Fruit fly (Drosophila melanogaster): ENCODE results near the gene Akt.
A peak's percentile ranks its signal among the peaks of the same experiment; 100 is the strongest.

Gene Akt

DNA sequence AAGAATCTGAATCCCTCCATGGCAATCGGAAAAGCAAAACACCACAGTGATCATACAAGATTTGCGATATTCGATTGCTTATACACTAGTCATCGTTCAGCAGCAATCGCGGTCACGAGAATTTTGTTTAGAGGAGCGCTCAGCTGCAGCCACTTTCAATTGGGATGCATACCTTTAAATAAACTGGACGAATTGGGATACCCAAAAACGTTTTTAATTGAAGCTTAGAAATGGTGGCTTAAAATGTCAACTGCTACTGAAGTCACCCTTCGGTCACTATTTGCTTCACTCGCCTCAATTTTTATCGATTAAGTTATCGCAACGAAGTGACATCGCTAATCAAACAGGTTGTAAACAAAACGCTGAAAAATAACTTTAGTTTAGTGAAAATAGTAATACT lies 49.7 kb upstream of the Akt start, which contains the start of the genes IKKbeta and CG5013 (continued):
- TF ChIP-seq ken (GFP tag; IDR thresholded peaks at IDR 0.05) (peak; percentile 52; the same call in 1 of the 3 replicates), CG32532 (GFP tag; IDR thresholded peaks at IDR 0.05) (peak; percentile 62), CG5953 (GFP tag; IDR thresholded peaks at IDR 0.05) (no peak), tna (GFP tag; IDR thresholded peaks at IDR 0.05; ENCODE audit: partially characterized antibody) (peak; percentile 53), CG34422 (GFP tag; IDR thresholded peaks at IDR 0.05) (0 out of 3 replicates have a peak, but pooled peaks have one; percentile 36), esg (GFP tag; conservative IDR thresholded peaks at IDR 0.05) (no peak; the same call in 1 of the 2 replicates), org-1 (GFP tag; optimal IDR thresholded peaks at IDR 0.05) (no peak), HmgD (GFP tag; optimal IDR thresholded peaks at IDR 0.05) (peak; percentile 82), Hr78 (GFP tag; optimal IDR thresholded peaks at IDR 0.05) (no peak), Hand (GFP tag; optimal IDR thresholded peaks at IDR 0.05) (no peak), jumu (GFP tag; optimal IDR thresholded peaks at IDR 0.05) (peak; percentile 73), CG14667 (GFP tag; IDR thresholded peaks at IDR 0.05) (no peak), ssp (GFP tag; IDR thresholded peaks at IDR 0.05) (peak; percentile 34; the same call in 1 of the 2 replicates), CG11560 (tag; IDR thresholded peaks at IDR 0.05) (peak; percentile 95), otp (GFP tag; IDR thresholded peaks at IDR 0.05) (no peak), dm (GFP tag; optimal IDR thresholded peaks at IDR 0.05) (peak; percentile 54), fru (optimal IDR thresholded peaks at IDR 0.05) (no peak), Aef1 (GFP tag; IDR thresholded peaks at IDR 0.05) (peak; percentile 36; the same call in 2 of the 3 replicates), gsb (GFP tag; IDR thresholded peaks at IDR 0.05) (no peak), slp2 (GFP tag; optimal IDR thresholded peaks at IDR 0.05) (peak; percentile 7), CG33557 (GFP tag; optimal IDR thresholded peaks at IDR 0.05) (peak; percentile 38), CG12155 (GFP tag; optimal IDR thresholded peaks at IDR 0.05) (peak; percentile 42), exex (tag; optimal IDR thresholded peaks at IDR 0.05) (no peak), CG11504 (tag; optimal IDR thresholded peaks at IDR 0.05) (peak; percentile 53), aop (GFP tag; IDR thresholded peaks at IDR 0.05) (no peak), nom (GFP tag; optimal IDR thresholded peaks at IDR 0.05) (no peak), CG2889 (GFP tag; IDR thresholded peaks at IDR 0.05) (peak; percentile 60; the same call in 2 of the 3 replicates), gem (tag; optimal IDR thresholded peaks at IDR 0.05) (no peak), tup (GFP tag; optimal IDR thresholded peaks at IDR 0.05) (no peak), C15 (GFP tag; IDR thresholded peaks at IDR 0.05) (no peak), gsb-n (tag; optimal IDR thresholded peaks at IDR 0.05) (no peak), dati (GFP tag; IDR thresholded peaks at IDR 0.05) (no peak), Ets65A (GFP tag) (peak; percentile 95), Doc3 (GFP tag; IDR thresholded peaks at IDR 0.05; ENCODE audit: partially characterized antibody) (peak; percentile 81), Bteb2 (GFP tag; optimal IDR thresholded peaks at IDR 0.05) (no peak), CG8765 (GFP tag; IDR thresholded peaks at IDR 0.05) (peak; percentile 7; the same call in 1 of the 2 replicates), pho (GFP tag; optimal IDR thresholded peaks at IDR 0.05) (peak; percentile 70), Antp (GFP tag; optimal IDR thresholded peaks at IDR 0.05) (peak; percentile 68), CG11696 (GFP tag; IDR thresholded peaks at IDR 0.05) (no peak), Camta (GFP tag; optimal IDR thresholded peaks at IDR 0.05) (peak; percentile 67), disco-r (GFP tag; optimal IDR thresholded peaks at IDR 0.05) (peak; percentile 46), PHDP (tag; optimal IDR thresholded peaks at IDR 0.05) (no peak), CG5180 (GFP tag; optimal IDR thresholded peaks at IDR 0.05) (peak; percentile 98), cato (GFP tag; optimal IDR thresholded peaks at IDR 0.05; ENCODE audit: borderline replicate concordance) (no peak), Sry-δ (GFP tag; optimal IDR thresholded peaks at IDR 0.05) (peak; percentile 98), h (optimal IDR thresholded peaks at IDR 0.05) (no peak), lov (optimal IDR thresholded peaks at IDR 0.05) (no peak), lov (GFP tag; IDR thresholded peaks at IDR 0.05) (no peak), CG5245 (GFP tag; optimal IDR thresholded peaks at IDR 0.05) (peak; percentile 2), CG11695 (GFP tag; IDR thresholded peaks at IDR 0.05) (no peak), zfh2 (GFP tag; optimal IDR thresholded peaks at IDR 0.05) (peak; percentile 79), NC2β (GFP tag; optimal IDR thresholded peaks at IDR 0.05) (peak; percentile 50), CG31441 (GFP tag; IDR thresholded peaks at IDR 0.05) (peak; percentile 98)
